Worm (Caenorhabditis elegans) whole organism, late embryonic: ENCODE results near the gene F53C3.3.

Experiments
- C38D4.7 ChIP-seq: fragments of 200-800 bp; sonication (Bioruptor generic); optimal IDR thresholded peaks from 2 replicates; lab custom pipeline; 2018; ENCODE audit warnings: mild to moderate bottlenecking, missing genetic modification characterization, moderate library complexity, missing compliant biosample characterization
- F13H6.1 ChIP-seq: sonication (generic microtip); optimal IDR thresholded peaks from 2 replicates; lab custom pipeline; 2016; ENCODE audit warnings: missing genetic modification characterization, missing compliant biosample characterization
- K02D7.2 ChIP-seq: sonication (generic microtip); optimal IDR thresholded peaks from 2 replicates; lab custom pipeline; 2017; ENCODE audit warnings: mild to moderate bottlenecking, missing genetic modification characterization, missing compliant biosample characterization
- T23F11.4 ChIP-seq: fragments of 200-800 bp; sonication (Bioruptor generic); optimal IDR thresholded peaks from 2 replicates; lab custom pipeline; 2018; ENCODE audit warnings: mild to moderate bottlenecking, missing genetic modification characterization, missing compliant biosample characterization
- ama-1 ChIP-seq: fragments of 150-350 bp; optimal IDR thresholded peaks from 2 replicates; lab custom pipeline; 2014
- ceh-18 ChIP-seq: sonication (generic microtip); optimal IDR thresholded peaks from 2 replicates; lab custom pipeline; 2016; ENCODE audit warnings: missing genetic modification characterization, missing compliant biosample characterization
- ceh-19 ChIP-seq: fragments of 200-800 bp; sonication (Bioruptor generic); optimal IDR thresholded peaks from 2 replicates; lab custom pipeline; 2018; ENCODE audit warnings: mild to moderate bottlenecking, missing genetic modification characterization, missing compliant biosample characterization
- ceh-2 ChIP-seq: sonication (generic microtip); optimal IDR thresholded peaks from 2 replicates; lab custom pipeline; 2016; ENCODE audit warnings: missing genotype, missing genetic modification characterization, missing compliant biosample characterization
- ceh-22 ChIP-seq: sonication (generic microtip); optimal IDR thresholded peaks from 2 replicates; lab custom pipeline; 2017; ENCODE audit warnings: missing biosample characterization, missing genetic modification characterization
- ceh-31 ChIP-seq: sonication (generic microtip); optimal IDR thresholded peaks from 2 replicates; lab custom pipeline; 2016; ENCODE audit warnings: missing genetic modification characterization, missing compliant biosample characterization
- ceh-34 ChIP-seq: sonication (generic microtip); optimal IDR thresholded peaks from 2 replicates; lab custom pipeline; 2016; ENCODE audit warnings: mild to moderate bottlenecking, missing genetic modification characterization, missing compliant biosample characterization
- ceh-48 ChIP-seq: sonication (generic microtip); optimal IDR thresholded peaks from 2 replicates; lab custom pipeline; 2016; ENCODE audit warnings: missing genetic modification characterization, inconsistent platforms, missing compliant biosample characterization
- che-1 ChIP-seq: sonication (generic microtip); optimal IDR thresholded peaks from 2 replicates; lab custom pipeline; 2016; ENCODE audit warnings: mild to moderate bottlenecking, missing genetic modification characterization, missing compliant biosample characterization
- dmd-4 ChIP-seq: sonication (generic microtip); optimal IDR thresholded peaks from 2 replicates; lab custom pipeline; 2016; ENCODE audit warnings: borderline replicate concordance, missing genetic modification characterization, missing compliant biosample characterization
- elt-2 ChIP-seq: sonication (generic microtip); optimal IDR thresholded peaks from 2 replicates; lab custom pipeline; 2016; ENCODE audit warnings: missing genetic modification reagents, missing genetic modification characterization, missing compliant biosample characterization
- elt-4 ChIP-seq: sonication (generic microtip); optimal IDR thresholded peaks from 2 replicates; lab custom pipeline; 2016; ENCODE audit warnings: missing genetic modification characterization, missing compliant biosample characterization
- eyg-1 ChIP-seq: sonication (generic microtip); optimal IDR thresholded peaks from 2 replicates; lab custom pipeline; 2016; ENCODE audit warnings: missing genotype, missing genetic modification characterization, missing compliant biosample characterization
- fkh-6 ChIP-seq: sonication (generic microtip); optimal IDR thresholded peaks from 2 replicates; lab custom pipeline; 2016; ENCODE audit warnings: missing genetic modification characterization, missing compliant biosample characterization
- gmeb-2 ChIP-seq: sonication (generic microtip); optimal IDR thresholded peaks from 2 replicates; lab custom pipeline; 2016; ENCODE audit warnings: missing genetic modification characterization, inconsistent platforms, missing compliant biosample characterization
- hlh-6 ChIP-seq: sonication (generic microtip); optimal IDR thresholded peaks from 2 replicates; lab custom pipeline; 2016; ENCODE audit warnings: missing genotype, missing genetic modification characterization, missing compliant biosample characterization
- lin-11 ChIP-seq: fragments of 200-800 bp; sonication (Bioruptor generic); optimal IDR thresholded peaks from 2 replicates; lab custom pipeline; 2018; ENCODE audit warnings: mild to moderate bottlenecking, missing genetic modification characterization, missing compliant biosample characterization
- madf-2 ChIP-seq: sonication (generic microtip); optimal IDR thresholded peaks from 2 replicates; lab custom pipeline; 2017; ENCODE audit warnings: missing genetic modification characterization, missing compliant biosample characterization
- nfya-1 ChIP-seq: sonication (generic microtip); optimal IDR thresholded peaks from 2 replicates; lab custom pipeline; 2017; ENCODE audit warnings: missing genetic modification characterization, mild to moderate bottlenecking, missing compliant biosample characterization, antibody characterized with exemption, moderate library complexity
- npax-4 ChIP-seq: sonication (generic microtip); optimal IDR thresholded peaks from 2 replicates; lab custom pipeline; 2016; ENCODE audit warnings: missing genetic modification characterization, missing compliant biosample characterization
- odd-2 ChIP-seq: sonication (generic microtip); optimal IDR thresholded peaks from 2 replicates; lab custom pipeline; 2017; ENCODE audit warnings: antibody characterized with exemption, mild to moderate bottlenecking, missing genetic modification characterization, missing compliant biosample characterization
- pha-2 ChIP-seq: sonication (generic microtip); optimal IDR thresholded peaks from 2 replicates; lab custom pipeline; 2017; ENCODE audit warnings: mild to moderate bottlenecking, missing genetic modification characterization, missing compliant biosample characterization
- pros-1 ChIP-seq: fragments of 150-350 bp; optimal IDR thresholded peaks from 2 replicates; lab custom pipeline; 2014; ENCODE audit warnings: missing biosample characterization, missing genetic modification reagents, missing genetic modification characterization
- ref-2 ChIP-seq: sonication (generic microtip); optimal IDR thresholded peaks from 2 replicates; lab custom pipeline; 2016; ENCODE audit warnings: missing genetic modification characterization, missing compliant biosample characterization
- sdc-2 ChIP-seq: sonication (generic microtip); optimal IDR thresholded peaks from 2 replicates; lab custom pipeline; 2016; ENCODE audit warnings: missing genotype, missing genetic modification characterization, missing compliant biosample characterization
- sox-2 ChIP-seq: fragments of 200-800 bp; sonication (Bioruptor generic); IDR thresholded peaks from 2 replicates; pipeline ENCODE4 v1.3.6; 2022; ENCODE audit warnings: missing genetic modification reagents, missing genetic modification characterization, missing compliant biosample characterization
- sox-4 ChIP-seq: sonication (generic microtip); optimal IDR thresholded peaks from 2 replicates; lab custom pipeline; 2017; ENCODE audit warnings: mild to moderate bottlenecking, missing genetic modification characterization, inconsistent platforms, missing compliant biosample characterization
- syd-9 ChIP-seq: sonication (generic microtip); optimal IDR thresholded peaks from 2 replicates; lab custom pipeline; 2016; ENCODE audit warnings: mild to moderate bottlenecking, missing genetic modification characterization, moderate library complexity, missing compliant biosample characterization
- tbx-2 ChIP-seq: sonication (generic microtip); optimal IDR thresholded peaks from 2 replicates; lab custom pipeline; 2016; ENCODE audit warnings: missing genetic modification characterization, missing compliant biosample characterization
- unc-42 ChIP-seq: sonication (generic microtip); optimal IDR thresholded peaks from 2 replicates; lab custom pipeline; 2016; ENCODE audit warnings: missing genotype, missing genetic modification characterization, missing compliant biosample characterization
- unc-55 ChIP-seq: sonication (generic microtip); optimal IDR thresholded peaks from 2 replicates; lab custom pipeline; 2017; ENCODE audit warnings: missing biosample characterization, missing genetic modification reagents, missing genetic modification characterization
- ztf-16 ChIP-seq: sonication (generic microtip); optimal IDR thresholded peaks from 2 replicates; lab custom pipeline; 2017; ENCODE audit warnings: missing genetic modification characterization, missing compliant biosample characterization

F53C3.3 gene

ce11 chrII:3896920-3897319, 5.7 kb upstream of the F53C3.3 start (continued):
- peak; percentile 61 for TF ChIP-seq sox-2
- TF ChIP-seq ref-2 (tag; lab: Kevin White, UChicago) = peak; percentile 20
- TF ChIP-seq pha-2 (tag; lab: Kevin White, UChicago) = no peak
- TF ChIP-seq ceh-34 (tag; lab: Kevin White, UChicago) = peak; percentile 16
- TF ChIP-seq K02D7.2 = no peak
- TF ChIP-seq ztf-16 (tag; lab: Kevin White, UChicago) = no peak
- TF ChIP-seq ceh-18 (tag; lab: Kevin White, UChicago) = no peak
- no peak for TF ChIP-seq npax-4 (tag; lab: Kevin White, UChicago)
- TF ChIP-seq unc-42 (tag; lab: Kevin White, UChicago) = peak; percentile 59
- TF ChIP-seq unc-55 (GFP tag; lab: Kevin White, UChicago) = peak; percentile 27
- no peak for TF ChIP-seq sdc-2 (tag; lab: Kevin White, UChicago)
- TF ChIP-seq, all 69 proteins: peak for 14

- peak; percentile 15 for TF ChIP-seq unc-55 (GFP tag; lab: Kevin White, UChicago)
- no peak for TF ChIP-seq F13H6.1 (tag; lab: Kevin White, UChicago)
- TF ChIP-seq ama-1 = no peak
- no peak for TF ChIP-seq lin-11 (tag; lab: Kevin White, UChicago)
- TF ChIP-seq pha-2 (tag; lab: Kevin White, UChicago) = no peak
- no peak for TF ChIP-seq C38D4.7 (GFP tag; lab: Kevin White, UChicago)
- peak; percentile 40 for TF ChIP-seq tbx-2
- no peak for TF ChIP-seq ref-2 (tag; lab: Kevin White, UChicago)
- no peak for TF ChIP-seq sox-2
- no peak for TF ChIP-seq T23F11.4
- no peak for TF ChIP-seq odd-2 (tag; lab: Kevin White, UChicago)
- no peak for TF ChIP-seq ceh-19 (GFP tag; lab: Kevin White, UChicago)
- TF ChIP-seq unc-42 (tag; lab: Kevin White, UChicago) = peak; percentile 70
- no peak for TF ChIP-seq madf-2
- TF ChIP-seq sdc-2 (tag; lab: Kevin White, UChicago) = peak; percentile 20
- TF ChIP-seq hlh-6 (tag; lab: Kevin White, UChicago) = no peak
- no peak for TF ChIP-seq pros-1 (tag; lab: Kevin White, UChicago)
- TF ChIP-seq sox-4 (tag; lab: Kevin White, UChicago) = no peak
- peak; percentile 55 for TF ChIP-seq ceh-31 (tag; lab: Kevin White, UChicago)
- TF ChIP-seq nfya-1 = peak; percentile 53
- no peak for TF ChIP-seq fkh-6 (tag; lab: Kevin White, UChicago)
- TF ChIP-seq dmd-4 (tag; lab: Kevin White, UChicago) = no peak
- no peak for TF ChIP-seq gmeb-2
- no peak for TF ChIP-seq elt-2 (tag; lab: Kevin White, UChicago)
Measured at ce11 chrII:3897758-3898494, 4.7 kb upstream of the F53C3.3 start, which contains the start of gene F53C3.6. Gene F53C3.6, plus strand, starts transcription at chrII:3898142.

- TF ChIP-seq ceh-2 (tag; lab: Kevin White, UChicago) = no peak
- no peak for TF ChIP-seq syd-9 (tag; lab: Kevin White, UChicago)
- TF ChIP-seq eyg-1 (tag; lab: Kevin White, UChicago) = no peak
- TF ChIP-seq ceh-48 (tag; lab: Kevin White, UChicago) = no peak
- no peak for TF ChIP-seq elt-4
- no peak for TF ChIP-seq ceh-22 (tag; lab: Kevin White, UChicago)
- no peak for TF ChIP-seq che-1 (tag; lab: Kevin White, UChicago)
- TF ChIP-seq dmd-4 (tag; lab: Kevin White, UChicago) = no peak
Measured at ce11 chrII:3901108-3901507, 1.5 kb upstream of the F53C3.3 start, which contains the start of gene F53C3.4. Gene F53C3.4, plus strand, starts transcription at chrII:3901408.
